Worm (Caenorhabditis elegans): Measurements from ENCODE around the gene T05G5.1.

T05G5.1 gene

DNA sequence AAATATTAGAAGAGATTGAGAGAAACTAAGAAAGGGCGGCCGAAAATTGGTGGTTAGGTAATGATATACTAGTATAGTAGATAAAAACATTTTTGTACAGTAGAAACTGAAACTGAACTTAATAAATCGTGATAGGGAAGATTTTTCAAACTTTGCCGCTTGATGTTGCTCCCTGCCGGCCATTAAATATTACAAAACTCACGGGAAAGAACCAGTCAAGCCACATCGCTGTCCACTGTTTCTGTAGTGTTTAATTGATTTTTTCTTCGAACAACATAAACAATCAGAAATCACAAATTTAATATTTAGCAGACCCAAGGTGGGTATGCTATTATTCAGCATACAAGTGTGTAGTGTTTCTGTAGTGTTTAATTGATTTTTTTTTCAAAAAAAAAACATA, 7.9 kb upstream of the T05G5.1 start, which contains the start of gene T05G5.5 (continued):
- TF ChIP-seq madf-6 (GFP tag; IDR thresholded peaks at IDR 0.05) = peak; percentile 28; the same call in 1 of the 2 replicates
- TF ChIP-seq F57C9.4 (tag; optimal IDR thresholded peaks at IDR 0.05) = no peak
- peak; percentile 36 for TF ChIP-seq lin-54 (GFP tag; optimal IDR thresholded peaks at IDR 0.05)
- no peak for TF ChIP-seq somi-1 (GFP tag; optimal IDR thresholded peaks at IDR 0.05)
- peak; percentile 44; the same call in 1 of the 2 replicates for TF ChIP-seq Y56A3A.18 (GFP tag; IDR thresholded peaks at IDR 0.05)
- no peak for TF ChIP-seq egl-44 (GFP tag; IDR thresholded peaks at IDR 0.05)
- no peak for TF ChIP-seq Y53F4B.3 (GFP tag; IDR thresholded peaks at IDR 0.05)
- TF ChIP-seq aptf-2 (GFP tag; conservative IDR thresholded peaks at IDR 0.05) = no peak
- no peak for TF ChIP-seq rpc-1 (optimal IDR thresholded peaks at IDR 0.05)
- TF ChIP-seq rpc-1 (tag; optimal IDR thresholded peaks at IDR 0.05) = no peak
- no peak for TF ChIP-seq mxl-1 (tag; optimal IDR thresholded peaks at IDR 0.05)
- no peak for TF ChIP-seq die-1 (tag; optimal IDR thresholded peaks at IDR 0.05)
- TF ChIP-seq F22D6.2 (tag; optimal IDR thresholded peaks at IDR 0.05) = no peak
- no peak for TF ChIP-seq atf-7 (tag; optimal IDR thresholded peaks at IDR 0.05)
- TF ChIP-seq akir-1 (GFP tag; optimal IDR thresholded peaks at IDR 0.05) = no peak
- TF ChIP-seq Y79H2A.3 (GFP tag; conservative IDR thresholded peaks at IDR 0.05) = no peak

DNA sequence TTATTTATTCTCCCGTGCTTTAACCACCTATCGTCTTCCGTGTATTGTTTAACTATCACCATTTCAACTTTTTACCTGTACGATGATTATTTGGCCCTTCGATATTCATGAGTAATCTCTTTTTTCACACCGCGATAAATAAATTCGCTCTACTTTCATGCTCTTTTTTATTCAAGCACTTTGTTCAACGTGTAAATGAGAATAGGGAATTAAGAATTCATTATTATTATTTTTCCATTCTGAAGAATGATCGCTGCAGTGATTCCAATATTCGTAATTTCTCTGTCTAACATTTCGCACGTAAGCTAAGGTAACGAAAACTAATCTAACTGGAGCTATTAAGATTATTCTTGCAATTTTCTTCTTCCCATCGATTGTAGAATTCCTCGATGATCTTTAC, 5.6 kb upstream of the T05G5.1 start, which contains the start of gene T05G5.4:
Gene T05G5.4 (plus strand): TSS at position 241 of the 400 bp plus-strand sequence.
- TF ChIP-seq mel-28 (tag; optimal IDR thresholded peaks at IDR 0.05; ENCODE audit: borderline replicate concordance) = no peak
- 0 out of 2 replicates have a peak, but pooled peaks have one; percentile 38 for TF ChIP-seq madf-3 (GFP tag; IDR thresholded peaks at IDR 0.05)
- no peak for TF ChIP-seq snpc-1.1 (tag; optimal IDR thresholded peaks at IDR 0.05; ENCODE audit: insufficient read depth)
- TF ChIP-seq F39B2.1 (GFP tag; IDR thresholded peaks at IDR 0.05) = peak; percentile 62; the same call in 1 of the 2 replicates
- TF ChIP-seq T07F8.4 (tag; optimal IDR thresholded peaks at IDR 0.05) = no peak
- TF ChIP-seq ceh-79 (tag; optimal IDR thresholded peaks at IDR 0.05) = peak; percentile 4
- TF ChIP-seq D2030.7 (GFP tag; IDR thresholded peaks at IDR 0.05) = no peak
- no peak for TF ChIP-seq sptf-2 (GFP tag; optimal IDR thresholded peaks at IDR 0.05)
- peak; percentile 12 for TF ChIP-seq unc-130 (GFP tag; optimal IDR thresholded peaks at IDR 0.05)
- peak; percentile 43; the same call in 1 of the 2 replicates for TF ChIP-seq mcd-1 (GFP tag; IDR thresholded peaks at IDR 0.05)
- no peak for TF ChIP-seq akir-1 (GFP tag; optimal IDR thresholded peaks at IDR 0.05)
- peak; percentile 8; the same call in 1 of the 2 replicates for TF ChIP-seq ekl-4 (GFP tag; IDR thresholded peaks at IDR 0.05)
- TF ChIP-seq lir-1 (GFP tag; conservative IDR thresholded peaks at IDR 0.05) = no peak
- no peak for TF ChIP-seq gei-17 (GFP tag; optimal IDR thresholded peaks at IDR 0.05)
- TF ChIP-seq Y95B8A.8 (GFP tag; IDR thresholded peaks at IDR 0.05) = 0 out of 2 replicates have a peak, but pooled peaks have one; percentile 22
- TF ChIP-seq snpc-3.4 (tag; optimal IDR thresholded peaks at IDR 0.05) = peak; percentile 4
- no peak for TF ChIP-seq repo-1 (tag; optimal IDR thresholded peaks at IDR 0.05)
- peak; percentile 90 for TF ChIP-seq him-1 (tag; optimal IDR thresholded peaks at IDR 0.05)
- no peak for TF ChIP-seq lsy-27 (tag; optimal IDR thresholded peaks at IDR 0.05; ENCODE audit: borderline replicate concordance, insufficient read depth)
- peak; percentile 46; the same call in 1 of the 2 replicates for TF ChIP-seq C17E4.6 (GFP tag; IDR thresholded peaks at IDR 0.05)
- no peak for TF ChIP-seq Y53F4B.3 (GFP tag; IDR thresholded peaks at IDR 0.05)
- TF ChIP-seq B0261.1 (tag; optimal IDR thresholded peaks at IDR 0.05) = no peak
- peak; percentile 59 for TF ChIP-seq hrde-1 (tag; optimal IDR thresholded peaks at IDR 0.05; ENCODE audit: borderline replicate concordance)
- no peak for TF ChIP-seq dox-1 (GFP tag; IDR thresholded peaks at IDR 0.05)
- TF ChIP-seq attf-6 (GFP tag; IDR thresholded peaks at IDR 0.05) = peak; percentile 37; the same call in 1 of the 2 replicates
- TF ChIP-seq B0336.3 (GFP tag; IDR thresholded peaks at IDR 0.05) = 0 out of 2 replicates have a peak, but pooled peaks have one; percentile 47
- 0 out of 2 replicates have a peak, but pooled peaks have one; percentile 23 for TF ChIP-seq ztf-25 (GFP tag; IDR thresholded peaks at IDR 0.05)
- TF ChIP-seq nhr-90 (tag; optimal IDR thresholded peaks at IDR 0.05) = no peak
- TF ChIP-seq Y53G8AR.9 (GFP tag; conservative IDR thresholded peaks at IDR 0.05) = peak; percentile 74; the same call in 1 of the 2 replicates
- TF ChIP-seq lsl-1 (GFP tag; optimal IDR thresholded peaks at IDR 0.05) = peak; percentile 37
- TF ChIP-seq tlf-1 (GFP tag; optimal IDR thresholded peaks at IDR 0.05) = peak; percentile 39
- TF ChIP-seq snpc-4 (GFP tag; optimal IDR thresholded peaks at IDR 0.05) = no peak
- no peak for TF ChIP-seq snpc-4 (tag; optimal IDR thresholded peaks at IDR 0.05)
- no peak for TF ChIP-seq lag-1 (GFP tag; IDR thresholded peaks at IDR 0.05)

All from whole organism, young adult.